Fruit fly (Drosophila melanogaster): ENCODE results near the gene Dscam3.
"Not testable (repeated sequence)": the region's sequence is repeated elsewhere in the genome, so short reads cannot be mapped to it uniquely, and the experiment has no call there.

The Dscam3 gene

dm6 chr3R:17526059-17526592, 20.7 kb upstream of the Dscam3 start:
- no peak for TF ChIP-seq Dll (optimal IDR thresholded peaks at IDR 0.05)
- TF ChIP-seq CG8478 (optimal IDR thresholded peaks at IDR 0.05) = no peak
- TF ChIP-seq usp (GFP tag; optimal IDR thresholded peaks at IDR 0.05) = no peak
- no peak for TF ChIP-seq psq (optimal IDR thresholded peaks at IDR 0.05)
- no peak for TF ChIP-seq EcR (GFP tag; optimal IDR thresholded peaks at IDR 0.05)
- TF ChIP-seq pan (optimal IDR thresholded peaks at IDR 0.05) = no peak

DNA sequence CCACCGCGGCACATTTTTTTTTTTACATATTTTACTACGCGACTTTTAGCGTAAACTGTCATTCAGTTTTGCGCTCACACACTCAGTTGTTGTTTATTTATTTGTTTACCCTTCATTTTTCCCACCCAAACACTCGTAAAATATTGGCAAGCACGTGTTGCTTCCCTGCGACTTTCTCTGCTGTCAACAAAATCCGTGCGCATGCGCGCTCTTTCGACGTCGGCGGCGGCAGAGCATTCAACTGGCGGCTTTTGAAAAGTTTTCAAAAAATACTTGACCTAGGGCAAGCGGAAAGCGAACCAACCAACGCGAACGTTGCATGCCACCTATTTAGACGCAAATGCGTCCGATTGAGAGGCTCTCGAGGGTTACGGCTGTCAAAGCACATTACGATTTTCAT, 1.4 kb upstream of the Dscam3 start:
- TF ChIP-seq pan (optimal IDR thresholded peaks at IDR 0.05) = no peak
- no peak for TF ChIP-seq usp (GFP tag; optimal IDR thresholded peaks at IDR 0.05)
- TF ChIP-seq psq (optimal IDR thresholded peaks at IDR 0.05) = no peak
- TF ChIP-seq Dll (optimal IDR thresholded peaks at IDR 0.05) = no peak
- TF ChIP-seq EcR (GFP tag; optimal IDR thresholded peaks at IDR 0.05) = no peak
- no peak for TF ChIP-seq CG8478 (optimal IDR thresholded peaks at IDR 0.05)

dm6 chr3R:17502862-17503261, 2.6 kb downstream of the Dscam3 start:
- TF ChIP-seq Dll (optimal IDR thresholded peaks at IDR 0.05) = no peak
- no peak for TF ChIP-seq pan (optimal IDR thresholded peaks at IDR 0.05)
- TF ChIP-seq CG8478 (optimal IDR thresholded peaks at IDR 0.05) = no peak
- no peak for TF ChIP-seq usp (GFP tag; optimal IDR thresholded peaks at IDR 0.05)
- TF ChIP-seq psq (optimal IDR thresholded peaks at IDR 0.05) = no peak
- no peak for TF ChIP-seq EcR (GFP tag; optimal IDR thresholded peaks at IDR 0.05)

dm6 chr3R:17501108-17501507, 4.4 kb downstream of the Dscam3 start:
- TF ChIP-seq pan (optimal IDR thresholded peaks at IDR 0.05) = no peak
- no peak for TF ChIP-seq EcR (GFP tag; optimal IDR thresholded peaks at IDR 0.05)
- TF ChIP-seq usp (GFP tag; optimal IDR thresholded peaks at IDR 0.05) = no peak
- no peak for TF ChIP-seq CG8478 (optimal IDR thresholded peaks at IDR 0.05)
- TF ChIP-seq psq (optimal IDR thresholded peaks at IDR 0.05) = no peak
- TF ChIP-seq Dll (optimal IDR thresholded peaks at IDR 0.05) = no peak

DNA sequence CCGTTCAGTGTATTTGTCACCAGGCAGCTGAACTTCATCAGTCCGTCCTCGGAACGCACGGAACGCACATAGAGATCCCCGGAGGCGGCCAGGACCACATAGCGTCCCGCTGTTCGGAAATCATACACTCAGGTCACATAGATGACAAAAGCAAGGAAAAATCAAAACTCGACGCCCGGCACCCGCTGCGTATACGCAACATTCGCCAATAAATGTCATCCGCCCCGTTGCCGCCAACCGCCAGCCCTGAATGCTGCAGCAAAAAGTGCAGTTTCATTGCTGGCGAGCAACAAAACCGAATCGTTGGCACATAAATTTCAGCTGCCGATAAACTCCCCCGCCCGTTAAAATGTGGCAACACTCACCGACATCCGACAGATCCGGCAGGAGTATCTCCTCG, 13.4 kb downstream of the Dscam3 start:
- TF ChIP-seq Dll (optimal IDR thresholded peaks at IDR 0.05) (no peak), EcR (GFP tag; optimal IDR thresholded peaks at IDR 0.05) (no peak), pan (optimal IDR thresholded peaks at IDR 0.05) (no peak), CG8478 (optimal IDR thresholded peaks at IDR 0.05) (no peak), usp (GFP tag; optimal IDR thresholded peaks at IDR 0.05) (no peak), psq (optimal IDR thresholded peaks at IDR 0.05) (no peak)

dm6 chr3R:17481262-17481661, 24.2 kb downstream of the Dscam3 start:
- TF ChIP-seq Dll (optimal IDR thresholded peaks at IDR 0.05) (no peak), psq (optimal IDR thresholded peaks at IDR 0.05) (no peak), usp (GFP tag; optimal IDR thresholded peaks at IDR 0.05) (no peak), EcR (GFP tag; optimal IDR thresholded peaks at IDR 0.05) (no peak), CG8478 (optimal IDR thresholded peaks at IDR 0.05) (no peak), pan (optimal IDR thresholded peaks at IDR 0.05) (no peak)

DNA sequence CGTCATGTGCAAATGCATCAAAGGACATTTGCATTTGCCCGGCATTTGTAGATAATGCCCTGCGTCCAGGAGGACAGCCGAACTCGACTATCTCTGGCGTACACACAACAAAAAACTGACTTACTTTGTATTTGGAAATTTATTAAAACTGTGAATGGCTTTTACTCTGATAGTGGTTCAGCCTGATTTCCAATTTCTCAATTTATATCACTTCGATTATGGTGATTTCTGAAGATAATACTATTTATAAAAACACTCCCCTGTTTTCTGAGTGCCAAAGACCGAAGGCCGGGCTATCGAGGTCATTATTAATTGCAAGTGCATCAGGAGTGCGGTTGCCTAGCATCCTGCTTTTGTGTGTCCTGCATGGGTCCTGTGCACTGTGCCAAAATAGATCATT, 34.5 kb downstream of the Dscam3 start:
- TF ChIP-seq pan (optimal IDR thresholded peaks at IDR 0.05) = no peak
- no peak for TF ChIP-seq psq (optimal IDR thresholded peaks at IDR 0.05)
- TF ChIP-seq usp (GFP tag; optimal IDR thresholded peaks at IDR 0.05) = no peak
- no peak for TF ChIP-seq Dll (optimal IDR thresholded peaks at IDR 0.05)
- no peak for TF ChIP-seq EcR (GFP tag; optimal IDR thresholded peaks at IDR 0.05)
- TF ChIP-seq CG8478 (optimal IDR thresholded peaks at IDR 0.05) = no peak

dm6 chr3R:17456676-17457075, 48.8 kb downstream of the Dscam3 start, which contains the start of gene CG14330:
TSS of gene CG14330 (minus strand) at chr3R:17456776.
- TF ChIP-seq psq, pan, Dll (optimal IDR thresholded peaks at IDR 0.05): not testable (repeated sequence)

- TF ChIP-seq pan (optimal IDR thresholded peaks at IDR 0.05) (no peak), usp (GFP tag; optimal IDR thresholded peaks at IDR 0.05) (no peak), psq (optimal IDR thresholded peaks at IDR 0.05) (no peak), Dll (optimal IDR thresholded peaks at IDR 0.05) (no peak), EcR (GFP tag; optimal IDR thresholded peaks at IDR 0.05) (no peak), CG8478 (optimal IDR thresholded peaks at IDR 0.05) (no peak)
These were observed 56.1 kb downstream of the Dscam3 start for dm6 chr3R:17449402-17449801.

DNA sequence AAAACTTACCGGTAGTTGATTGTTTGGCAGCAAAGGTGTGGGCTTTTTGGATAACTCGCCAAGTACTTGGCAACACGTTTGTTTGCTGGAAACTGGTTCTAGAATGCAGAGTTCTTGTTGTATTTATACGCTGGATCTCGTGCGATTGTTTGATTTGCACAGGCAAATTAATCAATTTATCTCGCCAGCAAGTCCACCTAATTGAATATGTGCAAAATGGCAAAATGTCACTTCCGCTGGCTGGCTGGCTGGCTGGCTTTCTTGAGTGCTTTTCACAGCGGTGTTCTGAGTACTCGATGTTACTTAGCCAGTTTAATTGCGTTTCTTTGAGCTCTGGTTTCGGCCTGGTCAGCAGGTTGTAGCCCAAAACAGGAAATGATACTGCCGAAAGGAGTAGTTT, 56.7 kb downstream of the Dscam3 start, which contains the start of gene Eh:
TSS of gene Eh (minus strand) at position 101 of the 400 bp plus-strand sequence.
- no peak for TF ChIP-seq usp (GFP tag; optimal IDR thresholded peaks at IDR 0.05)
- no peak for TF ChIP-seq psq (optimal IDR thresholded peaks at IDR 0.05)
- no peak for TF ChIP-seq pan (optimal IDR thresholded peaks at IDR 0.05)
- TF ChIP-seq EcR (GFP tag; optimal IDR thresholded peaks at IDR 0.05) = no peak
- TF ChIP-seq Dll (optimal IDR thresholded peaks at IDR 0.05) = no peak
- no peak for TF ChIP-seq CG8478 (optimal IDR thresholded peaks at IDR 0.05)

DNA sequence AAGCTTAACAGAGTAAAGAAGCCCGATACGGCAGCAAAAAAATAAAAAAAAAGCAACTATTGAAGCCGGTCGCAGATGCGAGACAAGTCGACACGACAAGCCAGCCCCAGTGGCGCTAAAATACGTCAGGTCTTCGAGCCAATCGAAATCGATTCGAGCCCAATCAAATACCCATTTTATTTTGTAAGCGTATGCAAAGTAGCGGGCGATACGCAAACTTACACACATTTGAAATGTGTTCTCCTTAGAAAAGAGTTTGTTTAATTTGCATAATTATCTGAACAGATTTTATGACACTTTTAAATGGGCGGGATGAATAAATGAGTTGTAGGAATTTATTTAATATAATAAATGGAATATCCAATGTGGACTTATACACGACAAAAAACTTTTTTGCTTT, 57.9 kb downstream of the Dscam3 start:
- TF ChIP-seq pan (optimal IDR thresholded peaks at IDR 0.05) (no peak), EcR (GFP tag; optimal IDR thresholded peaks at IDR 0.05) (no peak), psq (optimal IDR thresholded peaks at IDR 0.05) (no peak), Dll (optimal IDR thresholded peaks at IDR 0.05) (no peak), CG8478 (optimal IDR thresholded peaks at IDR 0.05) (no peak), usp (GFP tag; optimal IDR thresholded peaks at IDR 0.05) (no peak)

- no peak for TF ChIP-seq EcR (GFP tag; optimal IDR thresholded peaks at IDR 0.05)
- TF ChIP-seq CG8478 (optimal IDR thresholded peaks at IDR 0.05) = no peak
- no peak for TF ChIP-seq usp (GFP tag; optimal IDR thresholded peaks at IDR 0.05)
- no peak for TF ChIP-seq Dll (optimal IDR thresholded peaks at IDR 0.05)
- TF ChIP-seq psq (optimal IDR thresholded peaks at IDR 0.05) = no peak
- TF ChIP-seq pan (optimal IDR thresholded peaks at IDR 0.05) = no peak
These were observed 64.8 kb downstream of the Dscam3 start, which contains the start of gene CG14331 for dm6 chr3R:17440628-17441027. TSS of gene CG14331 (minus strand) at chr3R:17440728.

- TF ChIP-seq usp (GFP tag; optimal IDR thresholded peaks at IDR 0.05) = no peak
- TF ChIP-seq CG8478 (optimal IDR thresholded peaks at IDR 0.05) = no peak
- no peak for TF ChIP-seq Dll (optimal IDR thresholded peaks at IDR 0.05)
- no peak for TF ChIP-seq pan (optimal IDR thresholded peaks at IDR 0.05)
- TF ChIP-seq EcR (GFP tag; optimal IDR thresholded peaks at IDR 0.05) = no peak
- no peak for TF ChIP-seq psq (optimal IDR thresholded peaks at IDR 0.05)
These were observed 71.1 kb downstream of the Dscam3 start, which contains the start of gene CG44090 for dm6 chr3R:17434330-17434729. TSS of gene CG44090 (minus strand) at chr3R:17434430.
